Worm (Caenorhabditis elegans): Measurements from ENCODE around the gene ZC416.2.

The ZC416.2 gene

ce11 chrIV:3654214-3654613, 20.8 kb downstream of the ZC416.2 start:
- no peak for TF ChIP-seq sea-2 (GFP tag; optimal IDR thresholded peaks at IDR 0.05)
- peak; percentile 60 for TF ChIP-seq mdl-1 (tag; optimal IDR thresholded peaks at IDR 0.05)
- no peak for TF ChIP-seq fkh-10 (GFP tag; optimal IDR thresholded peaks at IDR 0.05)
- TF ChIP-seq nhr-11 (tag; optimal IDR thresholded peaks at IDR 0.05): peak; percentile 18
- no peak for TF ChIP-seq ceh-16 (tag; optimal IDR thresholded peaks at IDR 0.05)
- TF ChIP-seq ZK546.5 (tag; optimal IDR thresholded peaks at IDR 0.05): no peak
- TF ChIP-seq mml-1 (tag; optimal IDR thresholded peaks at IDR 0.05): peak; percentile 95
- TF ChIP-seq nhr-23 (tag; optimal IDR thresholded peaks at IDR 0.05): peak; percentile 47
- peak; percentile 62 for TF ChIP-seq nfya-1 (tag; optimal IDR thresholded peaks at IDR 0.05; ENCODE audit: insufficient read depth)
- no peak for TF ChIP-seq skn-1 (tag; optimal IDR thresholded peaks at IDR 0.05)
- TF ChIP-seq egl-5 (tag; optimal IDR thresholded peaks at IDR 0.05): no peak
- peak; percentile 56 for TF ChIP-seq nhr-25 (tag; optimal IDR thresholded peaks at IDR 0.05)
- no peak for TF ChIP-seq lin-39 (tag; optimal IDR thresholded peaks at IDR 0.05)
- TF ChIP-seq R02D3.7 (tag; optimal IDR thresholded peaks at IDR 0.05): peak; percentile 9
- TF ChIP-seq lsy-12 (tag; optimal IDR thresholded peaks at IDR 0.05): peak; percentile 22
- TF ChIP-seq egl-27 (tag; optimal IDR thresholded peaks at IDR 0.05): no peak
- no peak for TF ChIP-seq ztf-11 (tag; optimal IDR thresholded peaks at IDR 0.05)
- no peak for TF ChIP-seq unc-39 (tag; optimal IDR thresholded peaks at IDR 0.05)
- TF ChIP-seq pqm-1 (tag; optimal IDR thresholded peaks at IDR 0.05): peak; percentile 1
- TF ChIP-seq pha-4 (tag; optimal IDR thresholded peaks at IDR 0.05): peak; percentile 89
- TF ChIP-seq ceh-28 (tag; optimal IDR thresholded peaks at IDR 0.05): peak; percentile 66
- no peak for TF ChIP-seq fos-1 (tag; optimal IDR thresholded peaks at IDR 0.05)
- no peak for TF ChIP-seq nhr-77 (tag; optimal IDR thresholded peaks at IDR 0.05)
- peak in 1 of 3 experiments; percentile 6 for TF ChIP-seq elt-3 (tag; optimal IDR thresholded peaks at IDR 0.05)
- no peak for TF ChIP-seq ceh-82 (tag; optimal IDR thresholded peaks at IDR 0.05)
- peak; percentile 59 for TF ChIP-seq tbx-2 (tag; optimal IDR thresholded peaks at IDR 0.05)
- TF ChIP-seq ama-1 (optimal IDR thresholded peaks at IDR 0.05): peak; percentile 10

DNA sequence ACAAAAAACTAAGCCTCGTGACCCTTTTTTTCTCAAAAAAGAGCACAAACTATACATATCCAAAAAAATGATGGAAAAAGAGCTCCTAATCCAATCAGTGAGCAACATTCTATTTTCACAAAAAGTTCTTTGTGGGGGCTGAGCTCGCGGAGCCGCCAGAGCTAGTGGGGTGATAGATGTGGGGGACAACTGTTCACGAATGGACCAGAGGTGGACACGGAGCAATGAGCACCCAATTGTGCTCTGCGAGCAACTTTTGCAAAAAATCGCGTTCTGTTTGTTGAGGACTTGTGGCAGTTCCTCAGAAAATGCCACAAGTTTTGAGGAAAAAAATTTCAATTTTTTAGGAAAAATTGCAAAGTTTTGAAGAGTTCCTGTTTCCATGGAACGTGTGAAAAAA, 21.4 kb downstream of the ZC416.2 start:
- TF ChIP-seq lsy-12 (tag; optimal IDR thresholded peaks at IDR 0.05) (no peak), nhr-28 (tag; optimal IDR thresholded peaks at IDR 0.05) (no peak), nhr-237 (tag; optimal IDR thresholded peaks at IDR 0.05) (no peak), ceh-16 (tag; optimal IDR thresholded peaks at IDR 0.05) (no peak), elt-1 (tag; optimal IDR thresholded peaks at IDR 0.05) (no peak), ZK546.5 (tag; optimal IDR thresholded peaks at IDR 0.05) (no peak), fkh-10 (GFP tag; optimal IDR thresholded peaks at IDR 0.05) (no peak), tbx-2 (tag; optimal IDR thresholded peaks at IDR 0.05) (no peak)

- TF ChIP-seq R02D3.7 (tag; optimal IDR thresholded peaks at IDR 0.05) (no peak), lsy-12 (tag; optimal IDR thresholded peaks at IDR 0.05) (no peak), aly-2 (tag; optimal IDR thresholded peaks at IDR 0.05) (no peak), mml-1 (tag; optimal IDR thresholded peaks at IDR 0.05) (peak; percentile 1), ceh-82 (tag; optimal IDR thresholded peaks at IDR 0.05) (no peak), elt-1 (tag; optimal IDR thresholded peaks at IDR 0.05) (no peak), mdl-1 (tag; optimal IDR thresholded peaks at IDR 0.05) (no peak), nfya-1 (tag; optimal IDR thresholded peaks at IDR 0.05; ENCODE audit: insufficient read depth) (peak; percentile 11), pha-4 (tag; optimal IDR thresholded peaks at IDR 0.05) (no peak), nhr-237 (tag; optimal IDR thresholded peaks at IDR 0.05) (no peak)
Measured at ce11 chrIV:3655896-3656295, 22.5 kb downstream of the ZC416.2 start.

ce11 chrIV:3659951-3660350, 26.5 kb downstream of the ZC416.2 start:
- no peak for TF ChIP-seq ztf-4 (tag; optimal IDR thresholded peaks at IDR 0.05)

DNA sequence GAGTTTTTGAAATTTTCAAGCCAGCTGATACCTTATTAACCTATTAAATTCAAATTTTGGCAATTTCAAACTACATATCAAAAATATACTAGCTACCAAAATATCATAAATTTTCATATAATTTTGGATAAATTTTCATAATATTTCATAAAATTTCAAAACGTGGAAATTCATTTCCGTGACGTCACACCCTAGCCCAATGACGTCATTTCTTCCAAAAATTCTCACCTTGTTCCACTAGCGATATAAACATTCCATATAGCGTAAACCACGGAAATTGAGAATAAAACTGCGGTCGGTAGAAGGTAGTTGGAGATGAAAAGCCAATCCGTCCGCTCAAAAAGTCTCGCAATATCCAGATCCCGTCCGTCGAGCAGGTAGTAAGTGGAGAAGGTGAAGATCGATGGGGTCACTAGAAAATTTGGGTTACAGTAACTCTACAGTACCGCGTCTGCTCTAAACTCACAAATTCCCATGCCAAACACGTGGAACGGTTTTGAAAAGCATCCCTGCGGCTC, 27.8 kb downstream of the ZC416.2 start:
- TF ChIP-seq elt-2 (tag; optimal IDR thresholded peaks at IDR 0.05) (no peak), ama-1 (optimal IDR thresholded peaks at IDR 0.05) (no peak), nhr-76 (tag; optimal IDR thresholded peaks at IDR 0.05) (no peak), tbx-2 (tag; optimal IDR thresholded peaks at IDR 0.05) (no peak), ceh-82 (tag; optimal IDR thresholded peaks at IDR 0.05) (no peak), ztf-11 (tag; optimal IDR thresholded peaks at IDR 0.05) (no peak), jun-1 (tag; optimal IDR thresholded peaks at IDR 0.05) (no peak), unc-39 (tag; optimal IDR thresholded peaks at IDR 0.05) (no peak), elt-1 (tag; optimal IDR thresholded peaks at IDR 0.05) (no peak), nhr-67 (tag; optimal IDR thresholded peaks at IDR 0.05) (no peak), mml-1 (tag; optimal IDR thresholded peaks at IDR 0.05) (no peak), nhr-23 (tag; optimal IDR thresholded peaks at IDR 0.05) (no peak), fkh-10 (GFP tag; optimal IDR thresholded peaks at IDR 0.05) (no peak), pqm-1 (tag; optimal IDR thresholded peaks at IDR 0.05) (no peak), snpc-4 (tag; optimal IDR thresholded peaks at IDR 0.05) (no peak)

Data from whole organism, L3 larva.